Fruit fly (Drosophila melanogaster): ENCODE data around the gene CG44098.

The CG44098 gene

dm6 chr3R:4813172-4813716 is 40.2 kb upstream of the CG44098 start (continued):
- TF ChIP-seq CG14965 (GFP tag; optimal IDR thresholded peaks at IDR 0.05; ENCODE audit: borderline replicate concordance): no peak
- peak; percentile 55 for TF ChIP-seq CG18764 (GFP tag; optimal IDR thresholded peaks at IDR 0.05)
- TF ChIP-seq CG12744 (GFP tag; optimal IDR thresholded peaks at IDR 0.05): peak; percentile 53
- TF ChIP-seq gcm2 (GFP tag; optimal IDR thresholded peaks at IDR 0.05): no peak
- TF ChIP-seq pho (GFP tag; optimal IDR thresholded peaks at IDR 0.05): peak; percentile 1
- no peak for TF ChIP-seq HLHmδ (GFP tag; optimal IDR thresholded peaks at IDR 0.05)
- TF ChIP-seq Fer2 (tag; optimal IDR thresholded peaks at IDR 0.05): no peak
- peak; percentile 61 for TF ChIP-seq pros (GFP tag; optimal IDR thresholded peaks at IDR 0.05)
- no peak for TF ChIP-seq yki (optimal IDR thresholded peaks at IDR 0.05)
- TF ChIP-seq onecut (GFP tag; IDR thresholded peaks at IDR 0.05): peak; percentile 74
- TF ChIP-seq CG15073 (GFP tag; optimal IDR thresholded peaks at IDR 0.05): no peak
- TF ChIP-seq CG5953 (GFP tag; IDR thresholded peaks at IDR 0.05): no peak
- TF ChIP-seq slou (GFP tag; optimal IDR thresholded peaks at IDR 0.05): no peak
- peak; percentile 91 for TF ChIP-seq CG17802 (tag; optimal IDR thresholded peaks at IDR 0.05)
- TF ChIP-seq CG12236 (GFP tag; optimal IDR thresholded peaks at IDR 0.05): peak; percentile 65
- no peak for TF ChIP-seq CG13894 (tag; optimal IDR thresholded peaks at IDR 0.05)
- TF ChIP-seq zf30C (GFP tag; optimal IDR thresholded peaks at IDR 0.05): no peak
- peak; percentile 98 for TF ChIP-seq ssp (GFP tag; IDR thresholded peaks at IDR 0.05)
- TF ChIP-seq CG11456 (GFP tag; IDR thresholded peaks at IDR 0.05): peak; percentile 82
- TF ChIP-seq CG12071 (GFP tag; optimal IDR thresholded peaks at IDR 0.05): no peak
- no peak for TF ChIP-seq Atf-2 (GFP tag; optimal IDR thresholded peaks at IDR 0.05)
- no peak for TF ChIP-seq aop (GFP tag; IDR thresholded peaks at IDR 0.05)
- TF ChIP-seq Side (GFP tag; optimal IDR thresholded peaks at IDR 0.05): peak; percentile 52
- TF ChIP-seq Hr3 (GFP tag; optimal IDR thresholded peaks at IDR 0.05): peak; percentile 55
- peak; percentile 46 for TF ChIP-seq lilli (GFP tag; optimal IDR thresholded peaks at IDR 0.05)
- TF ChIP-seq BtbVII (GFP tag; optimal IDR thresholded peaks at IDR 0.05): peak; percentile 77
- TF ChIP-seq Mes4 (GFP tag; optimal IDR thresholded peaks at IDR 0.05): peak; percentile 42
- TF ChIP-seq wor (GFP tag; IDR thresholded peaks at IDR 0.05): no peak
- TF ChIP-seq nerfin-1 (tag; optimal IDR thresholded peaks at IDR 0.05): peak; percentile 84
- TF ChIP-seq C15 (GFP tag; IDR thresholded peaks at IDR 0.05): no peak
- TF ChIP-seq abd-A (tag; optimal IDR thresholded peaks at IDR 0.05): no peak
- peak; percentile 1 for TF ChIP-seq Xbp1 (GFP tag; optimal IDR thresholded peaks at IDR 0.05)
- 0 out of 4 replicates have a peak, but pooled peaks have one; percentile 66 for TF ChIP-seq chinmo (GFP tag; IDR thresholded peaks at IDR 0.05; ENCODE audit: partially characterized antibody)
- peak in 1 of 2 experiments; percentile 64 for TF ChIP-seq tll (GFP tag; optimal IDR thresholded peaks at IDR 0.05)
- TF ChIP-seq CG18476 (GFP tag; optimal IDR thresholded peaks at IDR 0.05): no peak
- TF ChIP-seq ham (GFP tag; IDR thresholded peaks at IDR 0.05): no peak
- no peak for TF ChIP-seq Taf1 (GFP tag; IDR thresholded peaks at IDR 0.05)
- TF ChIP-seq MTF-1 (GFP tag; optimal IDR thresholded peaks at IDR 0.05; ENCODE audit: borderline replicate concordance): peak; percentile 83
- no peak for TF ChIP-seq emc (GFP tag; optimal IDR thresholded peaks at IDR 0.05)
- no peak for TF ChIP-seq CG18011 (GFP tag; optimal IDR thresholded peaks at IDR 0.05)
- TF ChIP-seq CG4707 (GFP tag; optimal IDR thresholded peaks at IDR 0.05): peak; percentile 79
- TF ChIP-seq CG11696 (GFP tag; IDR thresholded peaks at IDR 0.05): no peak
- TF ChIP-seq CG10209 (GFP tag; optimal IDR thresholded peaks at IDR 0.05): peak; percentile 73
- TF ChIP-seq CG9609 (GFP tag; optimal IDR thresholded peaks at IDR 0.05): peak; percentile 6
- TF ChIP-seq CG7928 (GFP tag; optimal IDR thresholded peaks at IDR 0.05): no peak
- peak; percentile 74 for TF ChIP-seq Sox100B (GFP tag; optimal IDR thresholded peaks at IDR 0.05)
- TF ChIP-seq jigr1 (GFP tag; IDR thresholded peaks at IDR 0.05): no peak
- no peak for TF ChIP-seq CG32767 (GFP tag; IDR thresholded peaks at IDR 0.05)
- no peak for TF ChIP-seq tup (GFP tag; optimal IDR thresholded peaks at IDR 0.05)
